Worm (Caenorhabditis elegans): ENCODE results near the gene C27C12.1.

Gene C27C12.1

ce11 chrX:14812061-14812460 lies 41.5 kb downstream of the C27C12.1 start, which contains the start of gene T04C10.3:
Gene T04C10.3, plus strand, starts transcription at chrX:14812361.
- TF ChIP-seq odd-2 (tag; optimal IDR thresholded peaks at IDR 0.05): no peak
- no peak for TF ChIP-seq unc-86 (tag; optimal IDR thresholded peaks at IDR 0.05)

- TF ChIP-seq nfya-1 (tag; optimal IDR thresholded peaks at IDR 0.05) (peak; percentile 13), C08G9.2 (tag; optimal IDR thresholded peaks at IDR 0.05) (no peak), sdc-2 (tag; optimal IDR thresholded peaks at IDR 0.05) (peak; percentile 73), dve-1 (tag; optimal IDR thresholded peaks at IDR 0.05) (peak; percentile 8), fax-1 (tag; optimal IDR thresholded peaks at IDR 0.05) (no peak), elt-4 (tag; optimal IDR thresholded peaks at IDR 0.05) (no peak), unc-55 (GFP tag; optimal IDR thresholded peaks at IDR 0.05) (peak; percentile 58), elt-2 (tag; optimal IDR thresholded peaks at IDR 0.05) (peak; percentile 50), ceh-2 (tag; optimal IDR thresholded peaks at IDR 0.05) (no peak)
These were observed 42.8 kb downstream of the C27C12.1 start, which contains the start of gene atf-4 for ce11 chrX:14810718-14811117. Gene atf-4, minus strand, starts transcription at chrX:14810810.

ce11 chrX:14809905-14810304 lies 43.7 kb downstream of the C27C12.1 start:
- no peak for TF ChIP-seq pqm-1 (tag; optimal IDR thresholded peaks at IDR 0.05)
- TF ChIP-seq ama-1 (optimal IDR thresholded peaks at IDR 0.05): no peak
- TF ChIP-seq ceh-19 (GFP tag; optimal IDR thresholded peaks at IDR 0.05): no peak
- no peak for TF ChIP-seq ceh-22 (tag; optimal IDR thresholded peaks at IDR 0.05)
- TF ChIP-seq lim-6 (tag; optimal IDR thresholded peaks at IDR 0.05): no peak
- no peak for TF ChIP-seq elt-4 (tag; optimal IDR thresholded peaks at IDR 0.05)
- no peak for TF ChIP-seq hlh-8 (tag; optimal IDR thresholded peaks at IDR 0.05)

ce11 chrX:14808796-14809195 lies 44.8 kb downstream of the C27C12.1 start:
- TF ChIP-seq zip-5 (tag; optimal IDR thresholded peaks at IDR 0.05): no peak
- TF ChIP-seq unc-3 (GFP tag; conservative IDR thresholded peaks at IDR 0.05): no peak
- no peak for TF ChIP-seq unc-3 (tag; optimal IDR thresholded peaks at IDR 0.05)
- no peak for TF ChIP-seq pha-4 (tag; optimal IDR thresholded peaks at IDR 0.05)
- TF ChIP-seq mec-3 (tag; optimal IDR thresholded peaks at IDR 0.05; ENCODE audit: borderline replicate concordance): no peak
- no peak for TF ChIP-seq fax-1 (tag; optimal IDR thresholded peaks at IDR 0.05)
- TF ChIP-seq syd-9 (tag; optimal IDR thresholded peaks at IDR 0.05): no peak
- no peak for TF ChIP-seq pha-2 (tag; optimal IDR thresholded peaks at IDR 0.05)
- no peak for TF ChIP-seq ceh-24 (tag; optimal IDR thresholded peaks at IDR 0.05)
- no peak for TF ChIP-seq pag-3 (tag; optimal IDR thresholded peaks at IDR 0.05; ENCODE audit: borderline replicate concordance)
- TF ChIP-seq gmeb-2 (tag; optimal IDR thresholded peaks at IDR 0.05): no peak
- no peak for TF ChIP-seq ttx-3 (tag; optimal IDR thresholded peaks at IDR 0.05)
- TF ChIP-seq ceh-19 (GFP tag; optimal IDR thresholded peaks at IDR 0.05): no peak

ce11 chrX:14806936-14807335 lies 46.6 kb downstream of the C27C12.1 start, which contains the start of gene F42D1.4:
Gene F42D1.4, plus strand, starts transcription at chrX:14807236.
- TF ChIP-seq ets-4 (tag; optimal IDR thresholded peaks at IDR 0.05): no peak
- TF ChIP-seq sox-2 (GFP tag; IDR thresholded peaks at IDR 0.05): no peak
- TF ChIP-seq ztf-16 (tag; optimal IDR thresholded peaks at IDR 0.05): no peak
- no peak for TF ChIP-seq ceh-45 (GFP tag; IDR thresholded peaks at IDR 0.05)
- no peak for TF ChIP-seq T23F11.4 (GFP tag; optimal IDR thresholded peaks at IDR 0.05)
- TF ChIP-seq dmd-4 (tag; optimal IDR thresholded peaks at IDR 0.05; ENCODE audit: borderline replicate concordance): no peak
- TF ChIP-seq ceh-22 (tag; optimal IDR thresholded peaks at IDR 0.05): no peak
- no peak for TF ChIP-seq nhr-11 (tag; optimal IDR thresholded peaks at IDR 0.05)
